Fruit fly (Drosophila melanogaster) whole organism, embryonic: Measurements from ENCODE around the gene CG46301.
A peak's percentile ranks its signal among the peaks of the same experiment; 100 is the strongest.

ENCODE experiments used
- Abd-B ChIP-seq: fragments of 200-800 bp; sonication (Bioruptor generic); optimal IDR thresholded peaks from 2 replicates; lab custom pipeline; 2018; ENCODE audit warnings: missing biosample characterization, mild to moderate bottlenecking, missing genetic modification characterization, moderate library complexity
- Atf6 ChIP-seq: fragments of 200-800 bp; sonication (Bioruptor generic); IDR thresholded peaks from 2 replicates; pipeline ENCODE4 v1.3.6; 2022; ENCODE audit warnings: missing biosample characterization, missing genetic modification characterization
- BEAF-32 ChIP-seq: fragments of 200-800 bp; sonication (Bioruptor generic); optimal IDR thresholded peaks from 3 replicates; lab custom pipeline; 2017; ENCODE audit warnings: missing biosample characterization, missing genetic modification characterization, mild to moderate bottlenecking, moderate library complexity, missing genetic modification reagents
- CG10959 ChIP-seq: fragments of 200-800 bp; sonication (Bioruptor generic); IDR thresholded peaks from 2 replicates; pipeline ENCODE4 v1.3.6; 2022; ENCODE audit warnings: missing biosample characterization, missing genetic modification characterization
- CG13287 ChIP-seq: fragments of 200-800 bp; sonication (Bioruptor generic); IDR thresholded peaks from 2 replicates; pipeline ENCODE4 v1.3.6; 2022; ENCODE audit warnings: missing biosample characterization, missing genetic modification characterization; ENCODE audit not compliant: partially characterized antibody
- CG14710 ChIP-seq: fragments of 200-800 bp; sonication (Bioruptor generic); optimal IDR thresholded peaks from 3 replicates; lab custom pipeline; 2019; ENCODE audit warnings: missing biosample characterization, mild to moderate bottlenecking, missing genetic modification characterization, moderate library complexity
- CG1602 ChIP-seq: fragments of 200-800 bp; sonication (Bioruptor generic); optimal IDR thresholded peaks from 3 replicates; lab custom pipeline; 2016; ENCODE audit warnings: missing biosample characterization, missing genetic modification characterization
- CG31388 ChIP-seq: fragments of 200-800 bp; sonication (Bioruptor generic); optimal IDR thresholded peaks from 2 replicates; lab custom pipeline; 2016; ENCODE audit warnings: missing biosample characterization, missing genetic modification characterization
- CG32767 ChIP-seq: fragments of 200-800 bp; sonication (Bioruptor generic); IDR thresholded peaks from 2 replicates; pipeline ENCODE4 v1.3.6; 2022; ENCODE audit warnings: missing biosample characterization, missing genetic modification characterization
- CG3726 ChIP-seq: fragments of 200-800 bp; sonication (Bioruptor generic); IDR thresholded peaks from 3 replicates; pipeline ENCODE4, ENCODE4 v1.3.6; 2022; ENCODE audit warnings: missing biosample characterization, missing genetic modification characterization
- CG6272 ChIP-seq: fragments of 200-800 bp; sonication (Bioruptor generic); IDR thresholded peaks from 2 replicates; pipeline ENCODE4 v1.3.6; 2022; ENCODE audit warnings: missing biosample characterization, missing genetic modification characterization
- CG7745 ChIP-seq: fragments of 200-800 bp; sonication (Bioruptor generic); optimal IDR thresholded peaks from 2 replicates; lab custom pipeline; 2018; ENCODE audit warnings: missing biosample characterization, mild to moderate bottlenecking, missing genetic modification characterization, moderate library complexity
- CG8281 ChIP-seq: fragments of 200-800 bp; sonication (Bioruptor generic); optimal IDR thresholded peaks from 2 replicates; lab custom pipeline; 2018; ENCODE audit warnings: missing biosample characterization, mild to moderate bottlenecking, missing genetic modification characterization, moderate library complexity
- CTCF ChIP-seq: fragments of 200-800 bp; sonication (Bioruptor generic); optimal IDR thresholded peaks from 2 replicates; lab custom pipeline; 2017; ENCODE audit warnings: missing biosample characterization, mild to moderate bottlenecking, missing genetic modification characterization, moderate library complexity
- Chrac-16 ChIP-seq: fragments of 200-800 bp; sonication (Bioruptor generic); optimal IDR thresholded peaks from 3 replicates; lab custom pipeline; 2016; ENCODE audit warnings: missing biosample characterization, missing genetic modification characterization
- Dip3 ChIP-seq: fragments of 200-800 bp; sonication (Bioruptor generic); optimal IDR thresholded peaks from 3 replicates; lab custom pipeline; 2016; ENCODE audit warnings: missing biosample characterization, missing genetic modification characterization
- Drgx ChIP-seq: fragments of 200-800 bp; sonication (Bioruptor generic); IDR thresholded peaks from 2 replicates; pipeline ENCODE4 v1.3.6; 2022; ENCODE audit warnings: missing biosample characterization, missing genetic modification characterization
- Ets65A ChIP-seq: fragments of 200-800 bp; sonication (Bioruptor generic); peaks from one replicate; lab custom pipeline; 2016; ENCODE audit warnings: missing biosample characterization, missing genetic modification characterization
- Hr39 ChIP-seq: fragments of >200 bp; optimal IDR thresholded peaks from 2 replicates; lab custom pipeline; 2017
- Side ChIP-seq: fragments of 200-800 bp; sonication (Bioruptor generic); optimal IDR thresholded peaks from 2 replicates; lab custom pipeline; 2016; ENCODE audit warnings: missing biosample characterization, missing genetic modification characterization
- bab2 ChIP-seq: fragments of 200-800 bp; sonication (Bioruptor generic); optimal IDR thresholded peaks from 2 replicates; lab custom pipeline; 2016; ENCODE audit warnings: missing biosample characterization, missing genetic modification characterization
- bbx ChIP-seq: fragments of 200-800 bp; sonication (Bioruptor generic); IDR thresholded peaks from 2 replicates; pipeline ENCODE4 v1.3.6; 2022; ENCODE audit warnings: missing biosample characterization, missing genetic modification characterization; ENCODE audit not compliant: partially characterized antibody
- cg ChIP-seq: fragments of 200-800 bp; sonication (Bioruptor generic); optimal IDR thresholded peaks from 3 replicates; lab custom pipeline; 2019; ENCODE audit warnings: missing biosample characterization, mild to moderate bottlenecking, missing genetic modification characterization, moderate library complexity
- cwo ChIP-seq: fragments of 200-800 bp; sonication (Bioruptor generic); optimal IDR thresholded peaks from 3 replicates; lab custom pipeline; 2017; ENCODE audit warnings: missing biosample characterization, missing genetic modification characterization, mild to moderate bottlenecking, moderate library complexity, missing genetic modification reagents
- dm ChIP-seq: fragments of 200-800 bp; sonication (Bioruptor generic); optimal IDR thresholded peaks from 3 replicates; lab custom pipeline; 2016; ENCODE audit warnings: missing biosample characterization, missing genetic modification characterization
- dysf ChIP-seq: fragments of 200-800 bp; sonication (Bioruptor generic); IDR thresholded peaks from 3 replicates; pipeline ENCODE4 v1.3.6; 2022; ENCODE audit warnings: missing biosample characterization, missing genetic modification characterization
- esg ChIP-seq: fragments of 200-800 bp; sonication (Bioruptor generic); conservative IDR thresholded peaks from 2 replicates; pipeline ENCODE4 v1.3.6; 2022; ENCODE audit warnings: missing biosample characterization, missing genetic modification characterization
- grn ChIP-seq: fragments of 200-800 bp; sonication (Bioruptor generic); optimal IDR thresholded peaks from 3 replicates; lab custom pipeline; 2017; ENCODE audit warnings: missing biosample characterization, missing genetic modification characterization
- h ChIP-seq: fragments of >200 bp; optimal IDR thresholded peaks from 2 replicates; lab custom pipeline; 2017
- lilli ChIP-seq: fragments of 200-800 bp; sonication (Bioruptor generic); optimal IDR thresholded peaks from 3 replicates; lab custom pipeline; 2016; ENCODE audit warnings: missing biosample characterization, missing genetic modification characterization
- lmd ChIP-seq: fragments of 200-800 bp; sonication (Bioruptor generic); IDR thresholded peaks from 2 replicates; pipeline ENCODE4 v1.3.6; 2022; ENCODE audit warnings: missing biosample characterization, missing genetic modification characterization
- mirr ChIP-seq: fragments of 200-800 bp; sonication (Bioruptor generic); optimal IDR thresholded peaks from 3 replicates; lab custom pipeline; 2018; ENCODE audit warnings: missing biosample characterization, mild to moderate bottlenecking, missing genetic modification characterization
- nerfin-1 ChIP-seq: fragments of 200-800 bp; sonication (Bioruptor generic); optimal IDR thresholded peaks from 3 replicates; lab custom pipeline; 2019; ENCODE audit warnings: missing biosample characterization, mild to moderate bottlenecking, missing genetic modification characterization, moderate library complexity
- pros ChIP-seq: fragments of 200-800 bp; sonication (Bioruptor generic); optimal IDR thresholded peaks from 3 replicates; lab custom pipeline; 2019; ENCODE audit warnings: missing biosample characterization, mild to moderate bottlenecking, missing genetic modification characterization, moderate library complexity
- slp2 ChIP-seq: fragments of 200-800 bp; sonication (Bioruptor generic); optimal IDR thresholded peaks from 2 replicates; lab custom pipeline; 2016; ENCODE audit warnings: missing biosample characterization, missing genetic modification characterization
- twi ChIP-seq: fragments of 200-800 bp; optimal IDR thresholded peaks from 2 replicates; lab custom pipeline; 2019; ENCODE audit warnings: missing biosample characterization, mild to moderate bottlenecking, missing genetic modification characterization, moderate library complexity

The CG46301 gene

dm6 chr2L:14094606-14095005 is 9.3 kb upstream of the CG46301 start (continued):
- no peak for TF ChIP-seq CG3726 (GFP tag; lab: Robert Waterston, UW)
- TF ChIP-seq h (lab: Kevin White, UChicago) = no peak

DNA sequence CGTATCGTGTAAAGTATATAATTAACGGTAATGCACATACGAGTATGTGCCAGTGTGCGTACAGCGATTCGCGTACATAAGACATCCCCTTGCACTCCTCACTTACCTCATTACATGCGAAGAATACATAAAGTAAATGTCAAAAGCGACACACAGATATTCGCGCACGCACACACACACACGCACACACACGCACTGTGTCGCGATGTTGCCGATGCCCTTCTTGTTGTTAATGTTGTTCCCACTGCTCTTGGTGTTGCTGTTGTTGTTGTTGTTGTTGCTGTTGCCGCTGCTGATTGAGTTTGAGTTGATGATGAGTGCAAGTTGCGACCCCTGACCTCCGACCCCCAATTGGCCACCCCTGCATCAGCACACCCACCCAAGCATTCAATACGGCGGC is 8.2 kb upstream of the CG46301 start:
- TF ChIP-seq Side (GFP tag; lab: Kevin White, UChicago) (no peak), cg (GFP tag; lab: Kevin White, UChicago) (peak; percentile 22), Hr39 (lab: Kevin White, UChicago) (peak; percentile 88), nerfin-1 (tag; lab: Kevin White, UChicago) (peak; percentile 28), bbx (GFP tag; lab: Robert Waterston, UW) (peak; percentile 13; the same call in 1 of the 2 replicates), pros (GFP tag; lab: Kevin White, UChicago) (peak; percentile 34)

DNA sequence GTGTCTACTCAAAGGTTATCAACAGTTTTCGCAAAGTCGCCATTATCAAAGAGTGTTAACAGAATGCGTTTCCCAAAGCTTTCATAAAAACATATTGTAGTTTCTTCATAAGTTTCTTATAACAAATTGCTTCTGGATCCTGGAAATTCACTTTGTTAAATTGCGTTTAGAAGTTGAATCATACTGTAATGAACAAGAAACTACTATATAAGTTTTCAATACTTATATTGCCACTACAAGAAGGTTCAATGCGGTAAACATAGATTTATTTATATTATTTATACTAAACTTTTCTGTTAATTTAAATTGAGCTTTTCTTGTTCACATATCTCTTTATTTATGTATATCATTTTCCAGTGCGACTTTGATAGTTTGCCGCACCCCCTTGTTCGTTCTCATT is 5.5 kb downstream of the CG46301 start, which contains the start of gene CG15293:
CG15293 (minus strand) TSS at position 101 of the 400 bp plus-strand sequence.
- no peak for TF ChIP-seq slp2 (GFP tag; lab: Kevin White, UChicago)
- no peak for TF ChIP-seq CG13287
- TF ChIP-seq esg (GFP tag; lab: Robert Waterston, UW) = no peak
- no peak for TF ChIP-seq mirr
- TF ChIP-seq grn = no peak
- no peak for TF ChIP-seq Chrac-16 (GFP tag; lab: Kevin White, UChicago)
- TF ChIP-seq dysf (GFP tag; lab: Robert Waterston, UW) = no peak
- TF ChIP-seq CG32767 (GFP tag; lab: Robert Waterston, UW) = no peak
- TF ChIP-seq BEAF-32 (GFP tag; lab: Kevin White, UChicago) = no peak
- TF ChIP-seq CTCF (GFP tag; lab: Kevin White, UChicago) = no peak

DNA sequence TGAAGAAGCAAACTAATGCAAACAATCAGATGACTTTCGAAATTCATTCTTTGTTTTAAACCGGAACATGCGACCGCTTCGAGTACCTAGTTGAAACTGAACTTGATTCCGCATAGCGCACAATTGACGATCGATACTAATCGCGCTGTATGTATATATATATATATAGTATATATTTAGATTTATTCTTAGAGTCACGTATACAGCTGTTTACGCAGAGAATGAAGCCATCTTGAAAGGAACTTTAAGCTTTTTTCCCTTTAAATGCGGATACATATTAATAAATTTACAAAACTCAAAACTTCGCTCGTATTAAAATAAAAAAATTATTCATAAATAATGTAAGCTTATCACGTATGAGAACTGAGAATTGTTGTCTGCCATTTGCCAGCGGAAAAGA is 6.7 kb downstream of the CG46301 start, which contains the start of gene CG31769:
CG31769 (minus strand) TSS at position 101 of the 400 bp plus-strand sequence.
- TF ChIP-seq CG31388 (no peak), bab2 (GFP tag; lab: Kevin White, UChicago) (no peak), CG14710 (tag; lab: Kevin White, UChicago) (no peak)
- TF ChIP-seq, all 482 proteins: peak for 0

dm6 chr2L:14112192-14112591 is 8.3 kb downstream of the CG46301 start:
- no peak for TF ChIP-seq CG10959
- no peak for TF ChIP-seq lmd
- TF ChIP-seq Drgx (GFP tag; lab: Robert Waterston, UW) = no peak
- TF ChIP-seq dm (GFP tag; lab: Kevin White, UChicago) = no peak
- no peak for TF ChIP-seq cwo (GFP tag; lab: Kevin White, UChicago)
- no peak for TF ChIP-seq Abd-B (GFP tag; lab: Kevin White, UChicago)
- TF ChIP-seq CG8281 (tag; lab: Kevin White, UChicago) = no peak
- no peak for TF ChIP-seq CG1602 (GFP tag; lab: Kevin White, UChicago)
- no peak for TF ChIP-seq twi (tag; lab: Kevin White, UChicago)
- peak; percentile 42 for TF ChIP-seq Ets65A (GFP tag; lab: Kevin White, UChicago)
- no peak for TF ChIP-seq lilli (GFP tag; lab: Kevin White, UChicago)
- no peak for TF ChIP-seq CG7745 (tag; lab: Kevin White, UChicago)
- no peak for TF ChIP-seq CG6272
- TF ChIP-seq Atf6 (GFP tag; lab: Robert Waterston, UW) = no peak
- TF ChIP-seq Dip3 (GFP tag; lab: Kevin White, UChicago) = no peak
- peak; percentile 66 for TF ChIP-seq CTCF (GFP tag; lab: Kevin White, UChicago)
